Fruit fly (Drosophila melanogaster): ENCODE results near the gene CG9521.
A peak's percentile ranks its signal among the peaks of the same experiment; 100 is the strongest.

The CG9521 gene

DNA sequence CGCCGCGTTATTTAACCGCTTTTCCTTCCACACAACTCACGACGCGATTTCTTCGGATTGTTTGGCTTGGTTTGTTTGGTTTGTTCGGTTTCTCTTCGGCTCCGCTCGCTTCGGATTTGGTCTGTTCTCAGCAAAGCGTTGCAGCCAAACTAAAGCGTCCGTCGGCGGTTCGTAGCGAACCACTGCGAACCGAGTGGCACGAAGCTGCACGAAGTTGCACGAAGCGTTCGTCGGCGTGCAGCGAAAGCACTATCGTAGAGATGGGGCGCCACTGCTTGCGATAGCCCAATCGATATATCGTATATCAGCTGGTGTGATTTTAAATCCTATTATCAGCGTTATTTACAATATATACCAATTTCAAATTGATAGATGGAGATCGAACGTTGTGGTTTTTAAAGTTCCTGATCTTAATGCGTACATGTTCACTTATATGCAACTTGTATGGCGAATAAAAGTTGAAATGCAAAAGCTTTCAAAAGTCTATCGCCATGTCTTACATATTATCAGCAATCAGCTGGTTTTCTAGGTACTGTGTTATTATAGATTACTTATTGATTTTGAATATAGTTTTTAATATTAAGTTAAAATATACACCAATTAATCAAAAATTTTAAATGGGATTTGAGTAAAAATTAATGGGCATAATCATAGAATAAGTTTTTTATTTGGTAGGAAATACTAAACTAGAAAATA, 27.0 kb downstream of the CG9521 start, which contains the start of gene rut (continued):
- TF ChIP-seq br (optimal IDR thresholded peaks at IDR 0.05) = no peak
- TF ChIP-seq Ravus (GFP tag; IDR thresholded peaks at IDR 0.05) = no peak
- TF ChIP-seq CG7928 (GFP tag; optimal IDR thresholded peaks at IDR 0.05) = no peak
- TF ChIP-seq CG5245 (GFP tag; optimal IDR thresholded peaks at IDR 0.05) = no peak
- no peak for TF ChIP-seq CG10959 (GFP tag; IDR thresholded peaks at IDR 0.05)
- TF ChIP-seq gcm (GFP tag; optimal IDR thresholded peaks at IDR 0.05) = no peak
- TF ChIP-seq PHDP (tag; optimal IDR thresholded peaks at IDR 0.05) = peak; percentile 15
- 0 out of 2 replicates have a peak, but pooled peaks have one; percentile 63 for TF ChIP-seq chm (GFP tag; IDR thresholded peaks at IDR 0.05)
- no peak for TF ChIP-seq CG9727 (GFP tag; optimal IDR thresholded peaks at IDR 0.05)
- TF ChIP-seq CG11398 (GFP tag; optimal IDR thresholded peaks at IDR 0.05) = no peak
- no peak for TF ChIP-seq ham (GFP tag; IDR thresholded peaks at IDR 0.05)
- no peak for TF ChIP-seq Trl (optimal IDR thresholded peaks at IDR 0.05)
- TF ChIP-seq Trl (GFP tag; optimal IDR thresholded peaks at IDR 0.05) = peak; percentile 49
- no peak for TF ChIP-seq pan (optimal IDR thresholded peaks at IDR 0.05)
- TF ChIP-seq pan (GFP tag; optimal IDR thresholded peaks at IDR 0.05 in 1 of 2, IDR thresholded peaks at IDR 0.05 in 1 of 2) = no peak
- peak; percentile 86 for TF ChIP-seq CG7963 (GFP tag; IDR thresholded peaks at IDR 0.05; ENCODE audit: partially characterized antibody)
- TF ChIP-seq pnt (GFP tag; optimal IDR thresholded peaks at IDR 0.05) = no peak
- TF ChIP-seq prd (optimal IDR thresholded peaks at IDR 0.05) = no peak
- TF ChIP-seq prd (GFP tag; IDR thresholded peaks at IDR 0.05) = no peak
- TF ChIP-seq CG16815 (GFP tag; optimal IDR thresholded peaks at IDR 0.05) = no peak
- TF ChIP-seq bcd (GFP tag; optimal IDR thresholded peaks at IDR 0.05) = peak; percentile 3
- no peak for TF ChIP-seq repo (GFP tag; optimal IDR thresholded peaks at IDR 0.05)
- no peak for TF ChIP-seq CG10431 (GFP tag; optimal IDR thresholded peaks at IDR 0.05)
- TF ChIP-seq CG3065 (GFP tag; optimal IDR thresholded peaks at IDR 0.05) = no peak
- TF ChIP-seq CG17568 (GFP tag; optimal IDR thresholded peaks at IDR 0.05) = no peak
- no peak for TF ChIP-seq Rx (GFP tag; IDR thresholded peaks at IDR 0.05)
- peak; percentile 30 for TF ChIP-seq Hmr (GFP tag; optimal IDR thresholded peaks at IDR 0.05)
- TF ChIP-seq scrt (GFP tag; optimal IDR thresholded peaks at IDR 0.05) = no peak
- TF ChIP-seq Scr (GFP tag; IDR thresholded peaks at IDR 0.05; ENCODE audit: partially characterized antibody) = peak; percentile 94
- peak; percentile 4 for TF ChIP-seq CG8290 (GFP tag; optimal IDR thresholded peaks at IDR 0.05)
- TF ChIP-seq CG8290 (tag; optimal IDR thresholded peaks at IDR 0.05) = peak in 1 of 2 experiments; percentile 85
- TF ChIP-seq Mad (GFP tag; optimal IDR thresholded peaks at IDR 0.05) = no peak
- TF ChIP-seq CG2202 (tag; optimal IDR thresholded peaks at IDR 0.05) = no peak
- no peak for TF ChIP-seq Six4 (GFP tag; optimal IDR thresholded peaks at IDR 0.05)
- TF ChIP-seq CG9215 (GFP tag; IDR thresholded peaks at IDR 0.05) = no peak
- TF ChIP-seq CG32772 (GFP tag; IDR thresholded peaks at IDR 0.05) = no peak
- TF ChIP-seq CG10543 (GFP tag; optimal IDR thresholded peaks at IDR 0.05) = peak; percentile 55
- no peak for TF ChIP-seq wor (GFP tag; IDR thresholded peaks at IDR 0.05)
- TF ChIP-seq E2f1 (GFP tag; IDR thresholded peaks at IDR 0.05) = no peak
- peak; percentile 97 for TF ChIP-seq chinmo (GFP tag; IDR thresholded peaks at IDR 0.05; ENCODE audit: partially characterized antibody)
- 0 out of 2 replicates have a peak, but pooled peaks have one; percentile 19 for TF ChIP-seq CG14441 (GFP tag; IDR thresholded peaks at IDR 0.05)
- TF ChIP-seq CG10565 (GFP tag; optimal IDR thresholded peaks at IDR 0.05) = no peak
- TF ChIP-seq hkb (optimal IDR thresholded peaks at IDR 0.05) = no peak
- peak; percentile 22; the same call in 1 of the 2 replicates for TF ChIP-seq hkb (GFP tag; IDR thresholded peaks at IDR 0.05)
- no peak for TF ChIP-seq danr (GFP tag; IDR thresholded peaks at IDR 0.05)
- peak; percentile 90 for TF ChIP-seq Doc3 (GFP tag; IDR thresholded peaks at IDR 0.05; ENCODE audit: partially characterized antibody)
- no peak for TF ChIP-seq CG14965 (GFP tag; optimal IDR thresholded peaks at IDR 0.05; ENCODE audit: borderline replicate concordance)
- TF ChIP-seq lmd (GFP tag; IDR thresholded peaks at IDR 0.05) = no peak
- no peak for TF ChIP-seq CG15269 (tag; optimal IDR thresholded peaks at IDR 0.05)
- no peak for TF ChIP-seq gcm2 (GFP tag; optimal IDR thresholded peaks at IDR 0.05)
- no peak for TF ChIP-seq D (optimal IDR thresholded peaks at IDR 0.05)
- no peak for TF ChIP-seq D (GFP tag; optimal IDR thresholded peaks at IDR 0.05)
- TF ChIP-seq Poxn (GFP tag; IDR thresholded peaks at IDR 0.05) = no peak

All from whole organism, embryonic.